Fruit fly (Drosophila melanogaster) whole organism, embryonic: ENCODE measurements around the gene Cpr30B.

Source experiments
- B-H2 ChIP-seq: fragments of 200-800 bp; sonication (Bioruptor generic); optimal IDR thresholded peaks from 2 replicates; lab custom pipeline; 2018; ENCODE audit warnings: missing biosample characterization, mild to moderate bottlenecking, missing genetic modification characterization
- CG10321 ChIP-seq: fragments of 200-800 bp; sonication (Bioruptor generic); IDR thresholded peaks from 2 replicates; pipeline ENCODE4 v1.3.6; 2022; ENCODE audit warnings: missing biosample characterization, missing genetic modification characterization
- CG11696 ChIP-seq: fragments of 200-800 bp; sonication (Bioruptor generic); IDR thresholded peaks from 2 replicates; pipeline ENCODE4 v1.3.6; 2022; ENCODE audit warnings: missing biosample characterization, missing genetic modification characterization
- CG14441 ChIP-seq: fragments of 200-800 bp; sonication (Bioruptor generic); IDR thresholded peaks from 2 replicates; pipeline ENCODE4 v1.3.6; 2022; ENCODE audit warnings: missing biosample characterization, missing genetic modification characterization
- CG31388 ChIP-seq: fragments of 200-800 bp; sonication (Bioruptor generic); optimal IDR thresholded peaks from 2 replicates; lab custom pipeline; 2016; ENCODE audit warnings: missing biosample characterization, missing genetic modification characterization
- CG5245 ChIP-seq: fragments of 200-800 bp; sonication (Bioruptor generic); optimal IDR thresholded peaks from 3 replicates; lab custom pipeline; 2016; ENCODE audit warnings: missing biosample characterization, missing genetic modification characterization
- CG6689 ChIP-seq: fragments of 200-800 bp; sonication (Bioruptor generic); IDR thresholded peaks from 2 replicates; pipeline ENCODE4 v1.3.6; 2022; ENCODE audit warnings: missing biosample characterization, missing genetic modification characterization
- CG7271 ChIP-seq: fragments of 200-800 bp; sonication (Bioruptor generic); optimal IDR thresholded peaks from 2 replicates; lab custom pipeline; 2018; ENCODE audit warnings: missing biosample characterization, mild to moderate bottlenecking, missing genetic modification characterization, moderate library complexity
- CG8089 ChIP-seq: fragments of 200-800 bp; sonication (Bioruptor generic); optimal IDR thresholded peaks from 3 replicates; lab custom pipeline; 2016; ENCODE audit warnings: missing biosample characterization, missing genetic modification characterization
- CG9609 ChIP-seq: fragments of 200-800 bp; sonication (Bioruptor generic); optimal IDR thresholded peaks from 3 replicates; lab custom pipeline; 2016; ENCODE audit warnings: missing biosample characterization, missing genetic modification characterization
- CG9932 ChIP-seq: fragments of 200-800 bp; sonication (Bioruptor generic); IDR thresholded peaks from 2 replicates; pipeline ENCODE4 v1.3.6; 2022; ENCODE audit warnings: missing biosample characterization, missing genetic modification characterization
- CHES-1-like ChIP-seq: fragments of 200-800 bp; sonication (Bioruptor generic); optimal IDR thresholded peaks from 2 replicates; lab custom pipeline; 2016; ENCODE audit warnings: missing biosample characterization, missing genetic modification characterization
- Chrac-16 ChIP-seq: fragments of 200-800 bp; sonication (Bioruptor generic); optimal IDR thresholded peaks from 3 replicates; lab custom pipeline; 2016; ENCODE audit warnings: missing biosample characterization, missing genetic modification characterization
- Dip2 ChIP-seq: fragments of 200-800 bp; sonication (Bioruptor generic); IDR thresholded peaks from 2 replicates; pipeline ENCODE4 v1.3.6; 2022; ENCODE audit warnings: missing biosample characterization, missing genetic modification characterization
- Drgx ChIP-seq: fragments of 200-800 bp; sonication (Bioruptor generic); IDR thresholded peaks from 2 replicates; pipeline ENCODE4 v1.3.6; 2022; ENCODE audit warnings: missing biosample characterization, missing genetic modification characterization
- ERR ChIP-seq: fragments of 200-800 bp; sonication (Bioruptor generic); optimal IDR thresholded peaks from 2 replicates; lab custom pipeline; 2016; ENCODE audit warnings: missing biosample characterization, missing genetic modification characterization
- Fer1 ChIP-seq: fragments of 200-800 bp; sonication (Bioruptor generic); optimal IDR thresholded peaks from 2 replicates; lab custom pipeline; 2017; ENCODE audit warnings: missing biosample characterization, mild to moderate bottlenecking, missing genetic modification characterization
- Fer3 ChIP-seq: fragments of 200-800 bp; sonication (Bioruptor generic); optimal IDR thresholded peaks from 2 replicates; lab custom pipeline; 2018; ENCODE audit warnings: missing biosample characterization, mild to moderate bottlenecking, missing genetic modification characterization, moderate library complexity
- MTF-1 ChIP-seq: fragments of 200-800 bp; sonication (Bioruptor generic); optimal IDR thresholded peaks from 2 replicates; lab custom pipeline; 2018; ENCODE audit warnings: missing biosample characterization, mild to moderate bottlenecking, missing genetic modification characterization, borderline replicate concordance
- Meics ChIP-seq: fragments of 200-800 bp; sonication (Bioruptor generic); optimal IDR thresholded peaks from 2 replicates; lab custom pipeline; 2017; ENCODE audit warnings: missing biosample characterization, mild to moderate bottlenecking, missing genetic modification characterization
- Nf-YB ChIP-seq: fragments of 200-800 bp; sonication (Bioruptor generic); optimal IDR thresholded peaks from 3 replicates; lab custom pipeline; 2019; ENCODE audit warnings: missing biosample characterization, mild to moderate bottlenecking, missing genetic modification characterization, moderate library complexity
- Nf-YC ChIP-seq: fragments of 200-800 bp; optimal IDR thresholded peaks from 3 replicates; lab custom pipeline; 2019; ENCODE audit warnings: missing biosample characterization, mild to moderate bottlenecking, missing genetic modification characterization, moderate library complexity
- Opbp ChIP-seq: fragments of 200-800 bp; sonication (Bioruptor generic); IDR thresholded peaks from 3 replicates; pipeline ENCODE4 v1.3.6; 2022; ENCODE audit warnings: missing biosample characterization, missing genetic modification characterization; ENCODE audit not compliant: partially characterized antibody
- ap ChIP-seq: fragments of 200-800 bp; sonication (Bioruptor generic); IDR thresholded peaks from 2 replicates; pipeline ENCODE4 v1.3.6; 2022; ENCODE audit warnings: missing biosample characterization, missing genetic modification characterization
- bab2 ChIP-seq: fragments of 200-800 bp; sonication (Bioruptor generic); optimal IDR thresholded peaks from 2 replicates; lab custom pipeline; 2016; ENCODE audit warnings: missing biosample characterization, missing genetic modification characterization
- bbx ChIP-seq: fragments of 200-800 bp; sonication (Bioruptor generic); IDR thresholded peaks from 2 replicates; pipeline ENCODE4 v1.3.6; 2022; ENCODE audit warnings: missing biosample characterization, missing genetic modification characterization; ENCODE audit not compliant: partially characterized antibody
- cato ChIP-seq: fragments of 200-800 bp; sonication (Bioruptor generic); optimal IDR thresholded peaks from 2 replicates; lab custom pipeline; 2016; ENCODE audit warnings: missing biosample characterization, missing genetic modification characterization, borderline replicate concordance
- caup ChIP-seq: fragments of 200-800 bp; sonication (Bioruptor generic); optimal IDR thresholded peaks from 3 replicates; lab custom pipeline; 2017; ENCODE audit warnings: missing biosample characterization, mild to moderate bottlenecking, missing genetic modification characterization, moderate library complexity; ENCODE audit not compliant: severe bottlenecking
- cg ChIP-seq: fragments of 200-800 bp; sonication (Bioruptor generic); optimal IDR thresholded peaks from 3 replicates; lab custom pipeline; 2019; ENCODE audit warnings: missing biosample characterization, mild to moderate bottlenecking, missing genetic modification characterization, moderate library complexity
- chinmo ChIP-seq: fragments of 200-800 bp; sonication (Bioruptor generic); IDR thresholded peaks from 4 replicates; pipeline ENCODE4 v1.3.6; 2022; ENCODE audit warnings: missing biosample characterization, missing genetic modification characterization; ENCODE audit not compliant: partially characterized antibody
- eve ChIP-seq, 2 experiments: fragments of >200 bp; optimal IDR thresholded peaks; 2 replicates each; lab custom pipeline; 2017; ENCODE audit warnings: missing biosample characterization in 2 of 2, missing genetic modification characterization in 2 of 2
- gcm ChIP-seq: fragments of 200-800 bp; sonication (Bioruptor generic); optimal IDR thresholded peaks from 2 replicates; lab custom pipeline; 2019; ENCODE audit warnings: missing biosample characterization, mild to moderate bottlenecking, missing genetic modification characterization, moderate library complexity
- gcm2 ChIP-seq: fragments of 200-800 bp; sonication (Bioruptor generic); optimal IDR thresholded peaks from 2 replicates; lab custom pipeline; 2016; ENCODE audit warnings: missing biosample characterization, missing genetic modification characterization
- gsb ChIP-seq: fragments of 200-800 bp; sonication (Bioruptor generic); IDR thresholded peaks from 2 replicates; pipeline ENCODE4 v1.3.6; 2022; ENCODE audit warnings: missing biosample characterization, missing genetic modification characterization
- jing ChIP-seq: fragments of 200-800 bp; sonication (Bioruptor generic); optimal IDR thresholded peaks from 2 replicates; lab custom pipeline; 2018; ENCODE audit warnings: missing biosample characterization, mild to moderate bottlenecking, missing genetic modification characterization
- mirr ChIP-seq: fragments of 200-800 bp; sonication (Bioruptor generic); optimal IDR thresholded peaks from 3 replicates; lab custom pipeline; 2018; ENCODE audit warnings: missing biosample characterization, mild to moderate bottlenecking, missing genetic modification characterization
- nmo ChIP-seq: fragments of 200-800 bp; sonication (Bioruptor generic); optimal IDR thresholded peaks from 2 replicates; lab custom pipeline; 2018; ENCODE audit warnings: missing biosample characterization, mild to moderate bottlenecking, missing genetic modification characterization, moderate library complexity
- phol ChIP-seq: fragments of 200-800 bp; sonication (Bioruptor generic); optimal IDR thresholded peaks from 3 replicates; lab custom pipeline; 2018; ENCODE audit warnings: missing biosample characterization, mild to moderate bottlenecking, missing genetic modification characterization, moderate library complexity
- salm ChIP-seq: fragments of 200-800 bp; sonication (Bioruptor generic); optimal IDR thresholded peaks from 2 replicates; lab custom pipeline; 2018; ENCODE audit warnings: missing biosample characterization, mild to moderate bottlenecking, missing genetic modification characterization
- shn ChIP-seq: fragments of 200-800 bp; sonication (Bioruptor generic); optimal IDR thresholded peaks from 3 replicates; lab custom pipeline; 2016; ENCODE audit warnings: missing biosample characterization, missing genetic modification characterization
- slbo ChIP-seq: fragments of 200-800 bp; sonication (Bioruptor generic); IDR thresholded peaks from 2 replicates; pipeline ENCODE4 v1.3.6; 2022; ENCODE audit warnings: missing biosample characterization, missing genetic modification characterization
- sob ChIP-seq: fragments of 200-800 bp; sonication (Bioruptor generic); IDR thresholded peaks from 2 replicates; pipeline ENCODE4 v1.3.6; 2022; ENCODE audit warnings: missing biosample characterization, missing genetic modification characterization
- sug ChIP-seq: fragments of 200-800 bp; optimal IDR thresholded peaks from 2 replicates; lab custom pipeline; 2019; ENCODE audit warnings: missing biosample characterization, mild to moderate bottlenecking, missing genetic modification characterization, moderate library complexity
- tna ChIP-seq: fragments of 200-800 bp; sonication (Bioruptor generic); IDR thresholded peaks from 2 replicates; pipeline ENCODE4 v1.3.6; 2022; ENCODE audit warnings: missing biosample characterization, missing genetic modification characterization; ENCODE audit not compliant: partially characterized antibody
- twi ChIP-seq: fragments of 200-800 bp; optimal IDR thresholded peaks from 2 replicates; lab custom pipeline; 2019; ENCODE audit warnings: missing biosample characterization, mild to moderate bottlenecking, missing genetic modification characterization, moderate library complexity
- vnd ChIP-seq: fragments of 200-800 bp; sonication (Bioruptor generic); IDR thresholded peaks from 3 replicates; pipeline ENCODE4 v1.3.6; 2022; ENCODE audit warnings: missing biosample characterization, missing genetic modification characterization; ENCODE audit not compliant: partially characterized antibody
- wdn ChIP-seq: fragments of 200-800 bp; sonication (Bioruptor generic); IDR thresholded peaks from 2 replicates; pipeline ENCODE4 v1.3.6; 2022; ENCODE audit warnings: missing biosample characterization, missing genetic modification characterization
- wek ChIP-seq: fragments of 200-800 bp; sonication (Bioruptor generic); optimal IDR thresholded peaks from 3 replicates; lab custom pipeline; 2018; ENCODE audit warnings: missing biosample characterization, mild to moderate bottlenecking, missing genetic modification characterization, moderate library complexity
- zen ChIP-seq: fragments of 200-800 bp; sonication (Bioruptor generic); optimal IDR thresholded peaks from 3 replicates; lab custom pipeline; 2018; ENCODE audit warnings: missing biosample characterization, mild to moderate bottlenecking, missing genetic modification characterization, moderate library complexity

The Cpr30B gene

DNA sequence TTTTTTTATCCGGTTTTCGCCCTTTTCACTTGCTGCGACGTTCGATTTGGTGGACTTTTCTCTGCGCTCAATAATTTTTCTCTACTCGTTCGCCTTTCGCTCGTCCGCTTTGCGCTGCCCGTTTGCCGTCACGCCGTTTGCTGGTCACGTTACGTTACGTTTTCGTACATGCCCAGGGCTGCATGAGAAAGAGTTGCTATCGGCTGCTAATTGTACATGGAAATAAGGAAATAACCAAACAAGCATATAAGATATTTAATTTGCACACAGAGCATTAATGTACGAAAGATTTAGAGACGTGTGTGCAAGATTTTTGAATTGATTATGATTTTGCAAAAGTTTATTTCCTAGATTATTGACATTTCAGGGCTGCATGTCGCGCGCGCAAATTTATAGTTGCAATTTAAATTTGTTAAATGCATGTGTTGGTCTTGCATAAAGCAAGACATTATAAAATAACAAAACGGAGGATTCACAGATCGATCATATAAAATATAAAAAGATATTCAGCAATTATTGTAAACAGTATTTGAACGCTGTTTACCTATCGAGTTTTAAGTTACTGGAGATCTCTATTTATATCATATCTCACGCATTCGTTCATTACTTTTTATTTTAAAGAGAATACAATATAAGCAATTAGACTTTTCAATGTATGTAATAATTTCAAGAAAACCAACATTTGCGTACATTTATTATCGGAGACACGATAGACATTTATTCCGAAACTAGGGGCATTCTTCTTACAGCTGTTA is 47.8 kb upstream of the Cpr30B start, which contains the start of gene Gdi (continued):
- no peak for TF ChIP-seq vnd (GFP tag; lab: Robert Waterston, UW)
- TF ChIP-seq cg: no peak
- peak; percentile 18 for TF ChIP-seq Chrac-16 (GFP tag; lab: Kevin White, UChicago)
- TF ChIP-seq CG31388 (GFP tag; lab: Kevin White, UChicago): no peak
- no peak for TF ChIP-seq jing (GFP tag; lab: Kevin White, UChicago)
- TF ChIP-seq sob (GFP tag; lab: Robert Waterston, UW): peak; percentile 49; the same call in 1 of the 2 replicates
- no peak for TF ChIP-seq wek
- TF ChIP-seq eve (GFP tag; optimal IDR thresholded peaks at IDR 0.05; lab: Kevin White, UChicago): peak in 1 of 2 experiments; percentile 31
- no peak for TF ChIP-seq CG10321 (GFP tag; lab: Robert Waterston, UW)
- TF ChIP-seq CG5245 (GFP tag; lab: Kevin White, UChicago): no peak
- no peak; the same call in 1 of the 2 replicates for TF ChIP-seq bbx
- no peak for TF ChIP-seq CG7271 (tag; lab: Kevin White, UChicago)
- peak; percentile 9 for TF ChIP-seq CG9609
- TF ChIP-seq shn: peak; percentile 11
- TF ChIP-seq Nf-YB (GFP tag; lab: Kevin White, UChicago): no peak
- no peak for TF ChIP-seq cato (GFP tag; lab: Kevin White, UChicago)
- TF ChIP-seq phol (tag; lab: Kevin White, UChicago): peak; percentile 44
- peak; percentile 67 for TF ChIP-seq CG14441 (GFP tag; lab: Robert Waterston, UW)
- TF ChIP-seq CG9932 (GFP tag; lab: Robert Waterston, UW): peak; percentile 72
- TF ChIP-seq Meics (GFP tag; lab: Kevin White, UChicago): no peak
- TF ChIP-seq ap (GFP tag; lab: Robert Waterston, UW): no peak
- TF ChIP-seq zen: peak; percentile 27
- peak; percentile 27 for TF ChIP-seq Fer3 (tag; lab: Kevin White, UChicago)
- TF ChIP-seq Opbp (GFP tag; lab: Robert Waterston, UW): no peak
- peak; percentile 19 for TF ChIP-seq CHES-1-like (GFP tag; lab: Kevin White, UChicago)
- peak; percentile 43 for TF ChIP-seq B-H2 (GFP tag; lab: Kevin White, UChicago)
- no peak for TF ChIP-seq Dip2 (GFP tag; lab: Robert Waterston, UW)
- TF ChIP-seq slbo (GFP tag; lab: Robert Waterston, UW): peak; percentile 74
- TF ChIP-seq sug (tag; lab: Kevin White, UChicago): peak; percentile 5
- TF ChIP-seq mirr (GFP tag; lab: Kevin White, UChicago): peak; percentile 29
- no peak for TF ChIP-seq Drgx (GFP tag; lab: Robert Waterston, UW)
- TF ChIP-seq CG11696: no peak
- no peak for TF ChIP-seq salm
- TF ChIP-seq wdn: no peak
- TF ChIP-seq bab2 (GFP tag; lab: Kevin White, UChicago): peak; percentile 45
- no peak for TF ChIP-seq CG8089 (GFP tag; lab: Kevin White, UChicago)
- TF ChIP-seq Nf-YC (tag; lab: Kevin White, UChicago): peak; percentile 11
- no peak for TF ChIP-seq MTF-1
- peak; percentile 29 for TF ChIP-seq nmo (GFP tag; lab: Kevin White, UChicago)
- no peak for TF ChIP-seq Fer1
- TF ChIP-seq gcm2 (GFP tag; lab: Kevin White, UChicago): no peak
- no peak for TF ChIP-seq twi (tag; lab: Kevin White, UChicago)
- TF ChIP-seq caup (GFP tag; lab: Kevin White, UChicago): peak; percentile 30
- no peak for TF ChIP-seq CG6689 (GFP tag; lab: Robert Waterston, UW)
- TF ChIP-seq chinmo: no peak
- TF ChIP-seq tna (GFP tag; lab: Robert Waterston, UW): no peak
- no peak for TF ChIP-seq gcm
- no peak for TF ChIP-seq gsb (GFP tag; lab: Robert Waterston, UW)
- no peak for TF ChIP-seq ERR
